Fruit fly (Drosophila melanogaster): ENCODE data around the gene poe.

Gene poe

DNA sequence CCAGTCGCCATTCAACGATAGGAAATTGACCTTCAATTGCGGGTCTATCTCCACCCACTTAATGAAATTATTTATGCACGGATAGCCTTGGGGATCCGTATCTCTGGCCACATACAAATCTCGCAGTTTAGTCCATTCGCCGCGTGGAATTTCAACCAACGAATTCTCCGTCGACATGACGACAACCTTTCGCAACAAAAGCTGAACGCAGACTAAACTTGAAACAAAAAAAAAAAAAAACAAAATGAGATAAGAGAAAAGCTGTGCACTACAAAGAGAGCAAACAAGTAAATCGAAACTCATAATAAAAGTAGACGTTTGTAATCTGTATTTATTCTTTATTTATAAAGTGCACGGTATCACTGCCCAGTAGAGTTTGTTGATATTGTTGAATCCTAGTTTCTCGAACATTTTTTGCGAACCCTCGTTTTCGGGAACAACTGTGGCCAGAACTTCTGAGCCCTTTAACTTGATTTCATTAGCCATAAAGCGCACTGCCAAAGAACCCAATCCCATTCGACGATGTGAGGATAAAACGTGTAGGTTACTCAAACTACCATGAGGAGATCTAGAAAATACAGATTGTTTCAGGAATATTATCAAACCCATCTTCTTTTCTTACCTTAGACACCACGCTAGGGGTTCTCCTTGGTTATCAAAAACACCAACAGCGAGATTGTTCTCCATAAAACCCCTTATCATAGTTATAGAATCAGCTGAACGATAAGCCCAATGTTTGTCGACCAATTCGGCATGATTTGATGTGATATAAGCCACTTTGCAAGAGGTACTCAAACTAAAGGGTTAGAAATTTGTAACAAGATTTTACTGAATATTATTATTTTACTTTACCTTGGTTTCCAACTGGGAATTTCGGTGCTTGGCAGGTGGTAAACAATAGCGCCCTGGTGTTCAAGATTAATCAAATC is 61.9 kb downstream of the poe start, which contains the start of gene CG12560 (continued):
- TF ChIP-seq Trl (optimal IDR thresholded peaks at IDR 0.05), result peak; percentile 15 to 60
- TF ChIP-seq Trl (GFP tag; optimal IDR thresholded peaks at IDR 0.05), result peak; percentile 40
- peak; percentile 40; the same call in 1 of the 2 replicates for TF ChIP-seq chm (GFP tag; IDR thresholded peaks at IDR 0.05)
- peak; percentile 9 for TF ChIP-seq Hmr (GFP tag; optimal IDR thresholded peaks at IDR 0.05)
- peak; percentile 13 for TF ChIP-seq pho (GFP tag; optimal IDR thresholded peaks at IDR 0.05)
- peak; percentile 40; the same call in 1 of the 2 replicates for TF ChIP-seq tna (GFP tag; IDR thresholded peaks at IDR 0.05; ENCODE audit: partially characterized antibody)
- 0 out of 2 replicates have a peak, but pooled peaks have one; percentile 23 for TF ChIP-seq sim (GFP tag; IDR thresholded peaks at IDR 0.05)
- TF ChIP-seq nom (GFP tag; optimal IDR thresholded peaks at IDR 0.05), result peak; percentile 58
- peak; percentile 21; the same call in 1 of the 2 replicates for TF ChIP-seq Rfx (GFP tag; IDR thresholded peaks at IDR 0.05)
- TF ChIP-seq CG10431 (GFP tag; optimal IDR thresholded peaks at IDR 0.05), result peak; percentile 14
- peak; percentile 70 for TF ChIP-seq D19B (GFP tag; optimal IDR thresholded peaks at IDR 0.05)
- no peak for TF ChIP-seq CG9817 (tag; optimal IDR thresholded peaks at IDR 0.05)
- no peak for TF ChIP-seq fd3F (GFP tag; optimal IDR thresholded peaks at IDR 0.05)
- TF ChIP-seq CG15269 (tag; optimal IDR thresholded peaks at IDR 0.05), result peak; percentile 26
- TF ChIP-seq sens-2 (GFP tag; IDR thresholded peaks at IDR 0.05), result peak; percentile 55
- no peak for TF ChIP-seq Chrac-16 (GFP tag; optimal IDR thresholded peaks at IDR 0.05)
- TF ChIP-seq Opbp (GFP tag; IDR thresholded peaks at IDR 0.05; ENCODE audit: partially characterized antibody), result 0 out of 3 replicates have a peak, but pooled peaks have one; percentile 38
- TF ChIP-seq Hmx (GFP tag; optimal IDR thresholded peaks at IDR 0.05), result no peak
- TF ChIP-seq twi (tag; optimal IDR thresholded peaks at IDR 0.05), result no peak
- TF ChIP-seq exex (tag; optimal IDR thresholded peaks at IDR 0.05), result peak; percentile 42
- no peak for TF ChIP-seq sna (GFP tag; IDR thresholded peaks at IDR 0.05; ENCODE audit: partially characterized antibody)
- TF ChIP-seq CG3838 (GFP tag; optimal IDR thresholded peaks at IDR 0.05), result peak; percentile 15
- TF ChIP-seq Camta (GFP tag; optimal IDR thresholded peaks at IDR 0.05), result peak; percentile 20
- no peak for TF ChIP-seq CG1603 (tag; optimal IDR thresholded peaks at IDR 0.05)
- peak; percentile 16; the same call in 1 of the 2 replicates for TF ChIP-seq onecut (GFP tag; IDR thresholded peaks at IDR 0.05)
- TF ChIP-seq esg (GFP tag; conservative IDR thresholded peaks at IDR 0.05), result no peak
- TF ChIP-seq vfl (GFP tag; optimal IDR thresholded peaks at IDR 0.05), result peak; percentile 2

DNA sequence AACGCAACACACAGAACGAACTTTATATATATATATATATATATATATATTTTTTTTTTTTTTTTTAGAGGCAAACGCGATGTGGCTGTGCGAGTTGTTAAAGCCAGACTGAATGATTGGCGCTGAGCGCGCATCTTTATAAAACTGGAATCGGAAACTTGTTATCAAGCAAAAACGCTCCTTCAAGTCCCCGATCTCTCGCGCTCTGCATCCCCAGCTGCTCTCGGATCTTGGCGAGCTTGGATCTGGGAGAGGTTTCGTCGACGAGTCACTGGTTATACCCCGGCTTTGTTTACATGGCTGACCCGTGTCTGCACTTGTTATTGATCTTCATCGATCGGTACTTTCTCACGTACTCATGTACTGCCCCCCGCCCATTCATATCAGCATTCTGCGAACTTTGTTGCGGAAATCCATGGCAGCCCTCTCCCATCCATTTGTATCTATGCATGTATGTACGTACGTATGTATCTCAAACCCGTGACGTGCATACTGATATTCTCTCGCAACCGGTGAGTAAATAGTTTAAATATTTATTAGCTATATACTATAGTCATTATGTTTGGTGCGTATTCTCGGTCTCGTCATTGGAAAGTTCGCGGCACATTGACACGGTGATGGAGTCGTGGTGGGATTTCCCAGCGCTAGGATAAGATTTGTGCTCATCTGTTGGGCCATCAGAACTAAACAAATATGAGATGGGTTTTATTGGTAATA is 64.1 kb downstream of the poe start, which contains the start of gene Spn28Dc:
Spn28Dc (minus strand) TSS at position 51 of the 717 bp plus-strand sequence.
- TF ChIP-seq Kr (GFP tag; optimal IDR thresholded peaks at IDR 0.05), result no peak
- TF ChIP-seq YL-1 (GFP tag; optimal IDR thresholded peaks at IDR 0.05), result no peak
- no peak for TF ChIP-seq vnd (GFP tag; IDR thresholded peaks at IDR 0.05; ENCODE audit: partially characterized antibody)
- TF ChIP-seq HmgD (GFP tag; optimal IDR thresholded peaks at IDR 0.05), result no peak
- TF ChIP-seq sug (tag; optimal IDR thresholded peaks at IDR 0.05), result peak; percentile 15
- TF ChIP-seq Lhr (GFP tag; optimal IDR thresholded peaks at IDR 0.05), result no peak
- TF ChIP-seq CG3838 (GFP tag; optimal IDR thresholded peaks at IDR 0.05), result no peak
- peak; percentile 28 for TF ChIP-seq CG13894 (tag; optimal IDR thresholded peaks at IDR 0.05)
- no peak for TF ChIP-seq dm (GFP tag; optimal IDR thresholded peaks at IDR 0.05)
- no peak for TF ChIP-seq peb (GFP tag; IDR thresholded peaks at IDR 0.05)
- no peak for TF ChIP-seq Hr39 (optimal IDR thresholded peaks at IDR 0.05)
- no peak for TF ChIP-seq sqz (GFP tag; optimal IDR thresholded peaks at IDR 0.05)
- TF ChIP-seq Tbp (GFP tag; optimal IDR thresholded peaks at IDR 0.05), result no peak
- no peak for TF ChIP-seq CG17612 (GFP tag; IDR thresholded peaks at IDR 0.05)
- no peak for TF ChIP-seq CG11247 (GFP tag; IDR thresholded peaks at IDR 0.05)
- TF ChIP-seq CG10543 (GFP tag; optimal IDR thresholded peaks at IDR 0.05), result peak; percentile 28
- TF ChIP-seq pb (GFP tag; optimal IDR thresholded peaks at IDR 0.05), result no peak
- no peak for TF ChIP-seq CG3995 (GFP tag; optimal IDR thresholded peaks at IDR 0.05)
- TF ChIP-seq Dip2 (GFP tag; IDR thresholded peaks at IDR 0.05), result no peak
- TF ChIP-seq CG2116 (GFP tag; optimal IDR thresholded peaks at IDR 0.05), result no peak
- TF ChIP-seq CG12769 (tag; optimal IDR thresholded peaks at IDR 0.05), result peak; percentile 22
- no peak for TF ChIP-seq az2 (GFP tag; optimal IDR thresholded peaks at IDR 0.05)
- TF ChIP-seq CG11093 (GFP tag; IDR thresholded peaks at IDR 0.05), result no peak
